Worm (Caenorhabditis elegans) whole organism, early embryonic: ENCODE results near the gene F26G1.10.

ENCODE experiments used
- aly-1 ChIP-seq: sonication (generic microtip); optimal IDR thresholded peaks from 2 replicates; lab custom pipeline; 2016; ENCODE audit warnings: missing genetic modification characterization, missing compliant biosample characterization
- ama-1 ChIP-seq: fragments of 150-350 bp; optimal IDR thresholded peaks from 2 replicates; lab custom pipeline; 2014
- flt-1 ChIP-seq: fragments of 200-800 bp; sonication (Bioruptor generic); IDR thresholded peaks from 2 replicates; pipeline ENCODE4 v1.3.6; 2022; ENCODE audit warnings: missing genetic modification characterization, missing compliant biosample characterization
- hnd-1 ChIP-seq: sonication (generic microtip); optimal IDR thresholded peaks from 2 replicates; lab custom pipeline; 2016; ENCODE audit warnings: missing genetic modification characterization, missing compliant biosample characterization
- sea-1 ChIP-seq: fragments of 200-800 bp; sonication (Bioruptor generic); conservative IDR thresholded peaks from 2 replicates; pipeline ENCODE4 v1.3.6; 2022; ENCODE audit warnings: missing genetic modification characterization, missing compliant biosample characterization

DNA sequence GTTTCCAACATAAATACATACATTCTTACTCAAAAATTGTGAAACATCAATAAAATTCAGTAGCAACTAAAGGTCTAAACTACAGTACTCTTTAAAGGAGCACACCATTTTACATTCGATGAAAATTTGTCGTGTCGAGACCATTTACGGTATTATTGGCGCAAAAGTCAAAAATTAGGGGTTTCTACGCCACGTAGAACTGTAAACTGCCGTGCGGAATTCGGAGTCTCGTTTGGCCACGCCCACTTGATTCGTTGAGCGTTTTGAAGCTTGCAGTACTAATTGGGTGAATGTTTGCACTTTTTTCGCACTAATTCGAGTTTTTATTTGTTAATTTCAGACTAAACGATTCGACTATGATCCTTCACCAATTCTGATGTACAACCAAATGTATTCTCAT, 16.5 kb downstream of the F26G1.10 start:
- TF ChIP-seq ama-1 (lab: Kevin White, UChicago) (no peak), aly-1 (tag; lab: Kevin White, UChicago) (no peak), hnd-1 (tag; lab: Kevin White, UChicago) (no peak), sea-1 (no peak), flt-1 (no peak)
